Fruit fly (Drosophila melanogaster): ENCODE measurements around the gene Atg8a.

Atg8a gene

dm6 chrX:10744773-10745589, 23.2 kb downstream of the Atg8a start, which contains the start of gene stx (continued):
- TF ChIP-seq CG8388 (GFP tag; optimal IDR thresholded peaks at IDR 0.05): no peak
- peak; percentile 61 for TF ChIP-seq CG5953 (GFP tag; IDR thresholded peaks at IDR 0.05)
- peak; percentile 3 for TF ChIP-seq CG2120 (GFP tag; optimal IDR thresholded peaks at IDR 0.05)
- no peak for TF ChIP-seq dati (GFP tag; IDR thresholded peaks at IDR 0.05)
- TF ChIP-seq CG4820 (GFP tag; optimal IDR thresholded peaks at IDR 0.05): no peak
- no peak for TF ChIP-seq lov (optimal IDR thresholded peaks at IDR 0.05)
- TF ChIP-seq lov (GFP tag; IDR thresholded peaks at IDR 0.05): 0 out of 3 replicates have a peak, but pooled peaks have one; percentile 52
- peak; percentile 0 for TF ChIP-seq CG5180 (GFP tag; optimal IDR thresholded peaks at IDR 0.05)
- no peak for TF ChIP-seq sc (optimal IDR thresholded peaks at IDR 0.05)
- TF ChIP-seq sc (GFP tag; optimal IDR thresholded peaks at IDR 0.05): no peak
- TF ChIP-seq HLHmδ (GFP tag; optimal IDR thresholded peaks at IDR 0.05): peak; percentile 91
- TF ChIP-seq CG11247 (GFP tag; IDR thresholded peaks at IDR 0.05): 0 out of 2 replicates have a peak, but pooled peaks have one; percentile 23
- TF ChIP-seq Sox100B (GFP tag; optimal IDR thresholded peaks at IDR 0.05): no peak
- TF ChIP-seq dm (GFP tag; optimal IDR thresholded peaks at IDR 0.05): peak; percentile 86
- no peak for TF ChIP-seq Ptx1 (GFP tag; IDR thresholded peaks at IDR 0.05)
- no peak; the same call in 1 of the 2 replicates for TF ChIP-seq CG1024 (GFP tag; IDR thresholded peaks at IDR 0.05)
- peak; percentile 2 for TF ChIP-seq grau (tag; optimal IDR thresholded peaks at IDR 0.05)
- peak; percentile 54; the same call in 1 of the 3 replicates for TF ChIP-seq Mrtf (GFP tag; IDR thresholded peaks at IDR 0.05)
- TF ChIP-seq CG34376 (GFP tag; optimal IDR thresholded peaks at IDR 0.05): peak; percentile 51
- no peak for TF ChIP-seq CG8478 (optimal IDR thresholded peaks at IDR 0.05)
- TF ChIP-seq Xbp1 (GFP tag; optimal IDR thresholded peaks at IDR 0.05): no peak
- no peak for TF ChIP-seq CG2202 (tag; optimal IDR thresholded peaks at IDR 0.05)
- peak; percentile 56 for TF ChIP-seq Atf6 (GFP tag; IDR thresholded peaks at IDR 0.05)
- peak; percentile 99 for TF ChIP-seq Scr (GFP tag; IDR thresholded peaks at IDR 0.05; ENCODE audit: partially characterized antibody)
- TF ChIP-seq trh (GFP tag; optimal IDR thresholded peaks at IDR 0.05): no peak
- no peak for TF ChIP-seq Spps (tag; optimal IDR thresholded peaks at IDR 0.05)
- peak; percentile 49 for TF ChIP-seq CG12769 (tag; optimal IDR thresholded peaks at IDR 0.05)
- TF ChIP-seq repo (GFP tag; optimal IDR thresholded peaks at IDR 0.05): no peak
- no peak for TF ChIP-seq pum (GFP tag; optimal IDR thresholded peaks at IDR 0.05)
- TF ChIP-seq CG3847 (GFP tag; IDR thresholded peaks at IDR 0.05): peak; percentile 35; the same call in 1 of the 2 replicates
- TF ChIP-seq CG14710 (tag; optimal IDR thresholded peaks at IDR 0.05): peak; percentile 71
- no peak for TF ChIP-seq Six4 (GFP tag; optimal IDR thresholded peaks at IDR 0.05)
- no peak for TF ChIP-seq z (GFP tag; IDR thresholded peaks at IDR 0.05)
- no peak for TF ChIP-seq CG11723 (GFP tag; optimal IDR thresholded peaks at IDR 0.05)
- TF ChIP-seq Aef1 (GFP tag; IDR thresholded peaks at IDR 0.05): no peak
- TF ChIP-seq zen2 (GFP tag; IDR thresholded peaks at IDR 0.05; ENCODE audit: partially characterized antibody): peak; percentile 83
- peak; percentile 57; the same call in 2 of the 3 replicates for TF ChIP-seq CG17361 (GFP tag; IDR thresholded peaks at IDR 0.05)
- no peak for TF ChIP-seq Dip3 (GFP tag; optimal IDR thresholded peaks at IDR 0.05)
- TF ChIP-seq CG4617 (GFP tag; optimal IDR thresholded peaks at IDR 0.05; ENCODE audit: borderline replicate concordance): no peak
- TF ChIP-seq Abd-B (GFP tag; optimal IDR thresholded peaks at IDR 0.05): peak; percentile 26
- TF ChIP-seq Dp (GFP tag; optimal IDR thresholded peaks at IDR 0.05): peak; percentile 48
- TF ChIP-seq her (GFP tag; optimal IDR thresholded peaks at IDR 0.05): no peak
- no peak for TF ChIP-seq Elba2 (GFP tag; optimal IDR thresholded peaks at IDR 0.05)
- peak; percentile 22 for TF ChIP-seq CG13894 (tag; optimal IDR thresholded peaks at IDR 0.05)
- TF ChIP-seq Drgx (GFP tag; IDR thresholded peaks at IDR 0.05): peak; percentile 5; the same call in 1 of the 2 replicates
- peak; percentile 42 for TF ChIP-seq sug (tag; optimal IDR thresholded peaks at IDR 0.05)
- TF ChIP-seq CG32767 (GFP tag; IDR thresholded peaks at IDR 0.05): 0 out of 2 replicates have a peak, but pooled peaks have one; percentile 35
- no peak for TF ChIP-seq CG10979 (tag; optimal IDR thresholded peaks at IDR 0.05)
- TF ChIP-seq btn (GFP tag; optimal IDR thresholded peaks at IDR 0.05): no peak
- 0 out of 2 replicates have a peak, but pooled peaks have one; percentile 16 for TF ChIP-seq CG31224 (GFP tag; IDR thresholded peaks at IDR 0.05)
